Worm (Caenorhabditis elegans): ENCODE results near the gene C44H4.6.

Gene C44H4.6

DNA sequence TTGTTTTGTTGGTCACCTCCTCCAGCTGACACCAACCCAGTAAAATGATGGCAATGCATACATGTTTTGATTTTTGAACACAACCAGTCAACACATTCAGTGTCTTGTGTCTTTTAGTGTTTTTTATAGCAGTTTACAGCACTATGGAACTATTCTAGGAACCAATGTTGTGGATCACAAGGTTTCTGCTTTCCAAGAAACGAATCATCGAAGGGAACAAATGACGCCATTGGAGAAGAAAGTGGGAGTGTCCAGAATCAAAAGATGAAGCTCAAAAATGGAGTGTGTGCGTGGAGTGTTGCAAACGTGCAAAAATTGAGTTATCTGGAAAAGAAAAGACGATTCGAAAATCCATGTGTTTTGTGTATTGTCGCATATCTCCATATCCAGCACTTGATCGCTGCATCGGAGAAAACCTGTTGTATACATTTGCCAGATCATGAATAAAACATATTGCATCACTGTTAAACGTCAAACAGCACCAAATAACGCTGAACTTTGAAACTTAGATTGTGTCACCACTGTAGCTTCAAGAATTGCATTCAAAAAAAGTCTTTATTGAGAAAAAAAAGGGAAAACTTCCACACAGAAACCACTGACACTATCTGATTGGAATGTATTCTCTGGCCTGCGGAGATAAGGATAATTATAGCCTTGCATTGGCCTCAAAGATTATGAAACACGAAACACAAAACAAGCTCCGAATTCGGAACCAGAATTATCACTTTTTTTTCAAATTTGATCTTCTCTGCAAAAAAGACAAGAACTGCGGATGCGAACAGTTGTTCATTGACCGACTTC is 36.7 kb downstream of the C44H4.6 start:
- TF ChIP-seq fkh-6 (tag; optimal IDR thresholded peaks at IDR 0.05): no peak
- no peak for TF ChIP-seq hlh-15 (tag; optimal IDR thresholded peaks at IDR 0.05)
- no peak for TF ChIP-seq unc-55 (GFP tag; optimal IDR thresholded peaks at IDR 0.05)
- TF ChIP-seq F13H6.1 (tag; optimal IDR thresholded peaks at IDR 0.05): no peak
- no peak for TF ChIP-seq ceh-31 (tag; optimal IDR thresholded peaks at IDR 0.05)
- TF ChIP-seq che-1 (tag; optimal IDR thresholded peaks at IDR 0.05): no peak
- no peak for TF ChIP-seq unc-3 (GFP tag; conservative IDR thresholded peaks at IDR 0.05)
- TF ChIP-seq unc-3 (tag; optimal IDR thresholded peaks at IDR 0.05): no peak
- TF ChIP-seq elt-2 (tag; optimal IDR thresholded peaks at IDR 0.05): no peak
- no peak for TF ChIP-seq pat-9 (tag; optimal IDR thresholded peaks at IDR 0.05)
- TF ChIP-seq ceh-18 (tag; optimal IDR thresholded peaks at IDR 0.05): no peak
- TF ChIP-seq Y22D7AL.16 (tag; optimal IDR thresholded peaks at IDR 0.05): no peak
- TF ChIP-seq hlh-6 (tag; optimal IDR thresholded peaks at IDR 0.05): no peak
- no peak for TF ChIP-seq mec-3 (tag; optimal IDR thresholded peaks at IDR 0.05; ENCODE audit: borderline replicate concordance)
- TF ChIP-seq fax-1 (tag; optimal IDR thresholded peaks at IDR 0.05): no peak
- no peak for TF ChIP-seq npax-4 (tag; optimal IDR thresholded peaks at IDR 0.05)
- no peak for TF ChIP-seq fkh-10 (GFP tag; optimal IDR thresholded peaks at IDR 0.05)
- no peak for TF ChIP-seq hlh-8 (tag; optimal IDR thresholded peaks at IDR 0.05)
- TF ChIP-seq ama-1 (optimal IDR thresholded peaks at IDR 0.05): no peak
- TF ChIP-seq ref-2 (tag; optimal IDR thresholded peaks at IDR 0.05): no peak
- TF ChIP-seq pros-1 (tag; optimal IDR thresholded peaks at IDR 0.05): no peak

DNA sequence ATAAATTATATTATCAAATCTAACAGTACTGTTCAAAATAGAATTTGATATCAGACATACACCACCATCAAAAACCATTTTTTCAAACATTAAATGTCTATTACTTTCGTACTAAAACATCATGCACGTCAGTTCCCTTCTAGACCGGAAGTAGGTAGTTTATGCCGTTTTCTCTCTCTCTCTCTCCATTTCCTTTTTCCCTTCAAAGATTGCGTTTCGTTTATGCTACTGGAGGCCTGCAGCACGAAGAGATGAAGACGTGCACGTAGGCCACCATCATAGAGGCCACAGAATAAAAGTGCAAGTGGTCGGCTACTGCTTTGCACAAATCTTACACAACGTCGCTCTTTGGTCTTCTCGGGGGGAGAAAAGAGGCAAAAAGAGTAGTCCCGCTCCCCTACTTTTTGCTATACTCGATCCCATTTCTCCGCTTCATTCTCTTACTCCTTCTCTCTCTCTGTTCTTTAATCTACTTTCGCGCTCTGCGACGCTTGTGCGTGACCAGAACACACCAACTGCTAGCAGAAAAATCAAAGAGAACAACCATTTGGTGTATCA is 37.6 kb downstream of the C44H4.6 start:
- no peak for TF ChIP-seq K02D7.2 (tag; optimal IDR thresholded peaks at IDR 0.05)
- TF ChIP-seq rnt-1 (tag; optimal IDR thresholded peaks at IDR 0.05): peak; percentile 2
- peak; percentile 67 for TF ChIP-seq tbx-2 (tag; optimal IDR thresholded peaks at IDR 0.05)
- peak; percentile 25 for TF ChIP-seq ceh-34 (tag; optimal IDR thresholded peaks at IDR 0.05)
- peak; percentile 4 for TF ChIP-seq hlh-6 (tag; optimal IDR thresholded peaks at IDR 0.05)
- peak; percentile 1 for TF ChIP-seq unc-55 (GFP tag; optimal IDR thresholded peaks at IDR 0.05)
- peak; percentile 11 for TF ChIP-seq ceh-31 (tag; optimal IDR thresholded peaks at IDR 0.05)
- peak; percentile 72 for TF ChIP-seq ceh-18 (tag; optimal IDR thresholded peaks at IDR 0.05)
- peak; percentile 49 for TF ChIP-seq nfya-1 (tag; optimal IDR thresholded peaks at IDR 0.05)
- peak; percentile 81 for TF ChIP-seq unc-42 (tag; optimal IDR thresholded peaks at IDR 0.05)
- no peak for TF ChIP-seq elt-4 (tag; optimal IDR thresholded peaks at IDR 0.05)
- no peak for TF ChIP-seq sox-4 (tag; optimal IDR thresholded peaks at IDR 0.05)

DNA sequence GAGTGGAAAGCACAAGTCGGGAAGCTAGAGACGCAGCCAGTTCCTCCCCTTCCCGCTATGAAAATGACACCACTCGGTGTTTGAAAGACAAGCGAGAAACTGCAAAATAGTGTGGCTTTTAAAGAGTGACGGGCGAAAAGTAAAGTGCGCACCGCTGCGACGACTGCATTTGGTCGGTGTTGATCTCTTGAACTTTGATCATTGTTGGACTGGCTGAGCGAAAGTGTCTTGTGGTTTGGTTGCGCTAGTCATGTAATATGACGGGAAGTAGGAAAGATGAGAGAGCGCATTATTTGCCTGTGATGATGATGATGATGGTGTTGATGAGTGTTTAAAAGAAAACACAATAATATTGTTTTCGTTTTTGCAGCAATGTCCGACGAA is 38.9 kb downstream of the C44H4.6 start:
- peak; percentile 61 for TF ChIP-seq ceh-30 (tag; optimal IDR thresholded peaks at IDR 0.05)
- no peak for TF ChIP-seq che-1 (tag; optimal IDR thresholded peaks at IDR 0.05)
- no peak for TF ChIP-seq npax-4 (tag; optimal IDR thresholded peaks at IDR 0.05)
- TF ChIP-seq pqm-1 (tag; optimal IDR thresholded peaks at IDR 0.05): peak; percentile 60
- TF ChIP-seq pha-4 (tag; optimal IDR thresholded peaks at IDR 0.05): no peak
- no peak for TF ChIP-seq lin-11 (tag; optimal IDR thresholded peaks at IDR 0.05)
- peak; percentile 86 for TF ChIP-seq nfya-1 (tag; optimal IDR thresholded peaks at IDR 0.05)
- TF ChIP-seq K02D7.2 (tag; optimal IDR thresholded peaks at IDR 0.05): no peak
- peak; percentile 42 for TF ChIP-seq T23F11.4 (GFP tag; optimal IDR thresholded peaks at IDR 0.05)
- TF ChIP-seq sdc-2 (tag; optimal IDR thresholded peaks at IDR 0.05): peak; percentile 61
- TF ChIP-seq pax-1 (tag; optimal IDR thresholded peaks at IDR 0.05): peak; percentile 70
- TF ChIP-seq ceh-18 (tag; optimal IDR thresholded peaks at IDR 0.05): peak; percentile 95
- TF ChIP-seq F13H6.1 (tag; optimal IDR thresholded peaks at IDR 0.05): peak; percentile 95
- TF ChIP-seq unc-55 (GFP tag; optimal IDR thresholded peaks at IDR 0.05): peak; percentile 88
- TF ChIP-seq ceh-34 (tag; optimal IDR thresholded peaks at IDR 0.05): peak; percentile 99
- no peak for TF ChIP-seq ceh-9 (tag; optimal IDR thresholded peaks at IDR 0.05)
- TF ChIP-seq unc-42 (tag; optimal IDR thresholded peaks at IDR 0.05): peak; percentile 49
- TF ChIP-seq ceh-14 (tag; optimal IDR thresholded peaks at IDR 0.05): peak; percentile 74
- no peak for TF ChIP-seq fax-1 (tag; optimal IDR thresholded peaks at IDR 0.05)
- TF ChIP-seq lim-6 (tag; optimal IDR thresholded peaks at IDR 0.05): no peak
- TF ChIP-seq fkh-10 (GFP tag; optimal IDR thresholded peaks at IDR 0.05): no peak
- peak; percentile 58 for TF ChIP-seq ztf-16 (tag; optimal IDR thresholded peaks at IDR 0.05)
- no peak for TF ChIP-seq ceh-22 (tag; optimal IDR thresholded peaks at IDR 0.05)
- peak; percentile 77 for TF ChIP-seq hlh-30 (tag; optimal IDR thresholded peaks at IDR 0.05; ENCODE audit: insufficient read depth)
- TF ChIP-seq sox-2 (GFP tag; IDR thresholded peaks at IDR 0.05): no peak
- peak; percentile 90 for TF ChIP-seq ets-4 (tag; optimal IDR thresholded peaks at IDR 0.05)
- TF ChIP-seq ceh-19 (GFP tag; optimal IDR thresholded peaks at IDR 0.05): peak; percentile 66
- peak; percentile 86 for TF ChIP-seq ref-2 (tag; optimal IDR thresholded peaks at IDR 0.05)
- TF ChIP-seq elt-2 (tag; optimal IDR thresholded peaks at IDR 0.05): peak; percentile 43
- TF ChIP-seq tbx-2 (tag; optimal IDR thresholded peaks at IDR 0.05): peak; percentile 94
- TF ChIP-seq hlh-13 (GFP tag; optimal IDR thresholded peaks at IDR 0.05): no peak
- TF ChIP-seq nhr-11 (tag; optimal IDR thresholded peaks at IDR 0.05): no peak
